Fruit fly (Drosophila melanogaster): ENCODE data around the gene wapl.

wapl gene

DNA sequence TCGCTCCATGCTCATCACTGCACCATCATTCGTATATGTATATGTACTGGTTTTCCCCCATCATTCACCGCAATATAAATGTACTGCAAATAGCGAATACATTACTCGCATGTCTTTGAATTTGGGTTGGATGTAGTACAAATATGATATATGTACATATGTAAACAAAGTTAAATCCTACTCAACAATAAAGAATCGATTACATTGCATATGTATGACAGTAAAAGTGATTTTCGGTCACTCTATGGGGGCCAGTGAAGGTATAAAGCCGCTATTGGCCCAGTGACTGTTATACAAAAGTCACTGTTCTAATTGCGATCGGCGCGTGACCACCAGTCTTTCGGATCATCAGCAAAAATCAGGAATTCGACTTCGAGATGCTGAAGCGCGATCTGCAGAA lies 28.7 kb upstream of the wapl start, which contains the start of gene CG3457:
TSS of gene CG3457 (plus strand) at position 301 of the 400 bp plus-strand sequence.
- TF ChIP-seq usp (GFP tag; optimal IDR thresholded peaks at IDR 0.05): no peak
- TF ChIP-seq CG8478 (optimal IDR thresholded peaks at IDR 0.05): no peak
- no peak for TF ChIP-seq pan (optimal IDR thresholded peaks at IDR 0.05)
- no peak for TF ChIP-seq EcR (GFP tag; optimal IDR thresholded peaks at IDR 0.05)
- no peak for TF ChIP-seq psq (optimal IDR thresholded peaks at IDR 0.05)
- TF ChIP-seq Dll (optimal IDR thresholded peaks at IDR 0.05): no peak

dm6 chrX:2186555-2186954 lies 27.8 kb upstream of the wapl start, which contains the start of gene CG17777:
CG17777 (plus strand) TSS chrX:2186855.
- TF ChIP-seq pan (optimal IDR thresholded peaks at IDR 0.05) (no peak), CG8478 (optimal IDR thresholded peaks at IDR 0.05) (no peak), usp (GFP tag; optimal IDR thresholded peaks at IDR 0.05) (no peak), Dll (optimal IDR thresholded peaks at IDR 0.05) (no peak), EcR (GFP tag; optimal IDR thresholded peaks at IDR 0.05) (no peak), psq (optimal IDR thresholded peaks at IDR 0.05) (no peak)

dm6 chrX:2184563-2184962 lies 25.8 kb upstream of the wapl start, which contains the start of the genes Nmd3 and CG17776:
Nmd3 (minus strand) TSS chrX:2184668.
CG17776 (plus strand) TSS chrX:2184725.
- TF ChIP-seq EcR (GFP tag; optimal IDR thresholded peaks at IDR 0.05) (no peak), usp (GFP tag; optimal IDR thresholded peaks at IDR 0.05) (no peak), psq (optimal IDR thresholded peaks at IDR 0.05) (no peak), pan (optimal IDR thresholded peaks at IDR 0.05) (no peak), Dll (optimal IDR thresholded peaks at IDR 0.05) (no peak), CG8478 (optimal IDR thresholded peaks at IDR 0.05) (no peak)

DNA sequence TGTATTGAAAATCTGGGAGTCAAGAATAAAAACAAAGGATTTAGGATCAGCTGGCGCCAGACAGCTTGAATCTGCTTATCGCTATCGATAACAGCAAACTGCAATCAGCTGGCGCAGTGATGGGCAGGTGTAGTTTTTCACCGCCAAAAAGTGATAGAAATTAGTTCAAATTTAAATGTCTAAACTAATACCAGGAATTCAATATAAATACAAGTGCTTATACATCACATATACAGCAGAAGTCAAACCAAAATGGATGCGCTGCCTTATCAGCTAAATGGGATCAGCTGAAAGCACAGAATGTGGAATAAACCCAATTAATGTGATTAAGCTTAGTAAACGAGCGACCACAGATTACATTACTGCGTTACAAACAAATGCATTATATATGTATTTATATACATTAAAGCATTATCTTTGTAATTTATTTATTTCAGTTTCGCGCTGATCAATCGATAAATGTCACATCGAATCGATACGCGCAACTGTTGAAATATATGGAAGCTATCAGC lies 22.0 kb upstream of the wapl start, which contains the start of gene pn:
TSS of gene pn (plus strand) at position 462 of the 512 bp plus-strand sequence.
- TF ChIP-seq Dll (optimal IDR thresholded peaks at IDR 0.05) (no peak), usp (GFP tag; optimal IDR thresholded peaks at IDR 0.05) (no peak), pan (optimal IDR thresholded peaks at IDR 0.05) (no peak), CG8478 (optimal IDR thresholded peaks at IDR 0.05) (no peak), EcR (GFP tag; optimal IDR thresholded peaks at IDR 0.05) (no peak), psq (optimal IDR thresholded peaks at IDR 0.05) (no peak)

- TF ChIP-seq Dll (optimal IDR thresholded peaks at IDR 0.05) (no peak), EcR (GFP tag; optimal IDR thresholded peaks at IDR 0.05) (no peak), psq (optimal IDR thresholded peaks at IDR 0.05) (no peak), usp (GFP tag; optimal IDR thresholded peaks at IDR 0.05) (no peak), CG8478 (optimal IDR thresholded peaks at IDR 0.05) (no peak), pan (optimal IDR thresholded peaks at IDR 0.05) (no peak)
Measured at dm6 chrX:2178802-2179201, 20.0 kb upstream of the wapl start, which contains the start of gene Cyp4ae1. Cyp4ae1 (plus strand) TSS chrX:2179007.

dm6 chrX:2175956-2176469 lies 17.2 kb upstream of the wapl start, which contains the start of gene Cyp4d2:
Cyp4d2 (plus strand) TSS chrX:2176006.
- no peak for TF ChIP-seq EcR (GFP tag; optimal IDR thresholded peaks at IDR 0.05)
- TF ChIP-seq usp (GFP tag; optimal IDR thresholded peaks at IDR 0.05): no peak
- no peak for TF ChIP-seq Dll (optimal IDR thresholded peaks at IDR 0.05)
- TF ChIP-seq psq (optimal IDR thresholded peaks at IDR 0.05): no peak
- TF ChIP-seq CG8478 (optimal IDR thresholded peaks at IDR 0.05): no peak
- TF ChIP-seq pan (optimal IDR thresholded peaks at IDR 0.05): no peak

- TF ChIP-seq psq (optimal IDR thresholded peaks at IDR 0.05): no peak
- no peak for TF ChIP-seq CG8478 (optimal IDR thresholded peaks at IDR 0.05)
- no peak for TF ChIP-seq usp (GFP tag; optimal IDR thresholded peaks at IDR 0.05)
- TF ChIP-seq EcR (GFP tag; optimal IDR thresholded peaks at IDR 0.05): no peak
- TF ChIP-seq Dll (optimal IDR thresholded peaks at IDR 0.05): no peak
- no peak for TF ChIP-seq pan (optimal IDR thresholded peaks at IDR 0.05)
Measured at dm6 chrX:2175265-2175795, 16.5 kb upstream of the wapl start, which contains the start of gene Cyp4d14. Cyp4d14 (minus strand) TSS chrX:2175315.

dm6 chrX:2172420-2172827 lies 13.6 kb upstream of the wapl start, which contains the start of gene ND-B14.5A:
ND-B14.5A (plus strand) TSS chrX:2172526.
- no peak for TF ChIP-seq psq (optimal IDR thresholded peaks at IDR 0.05)

- TF ChIP-seq psq (optimal IDR thresholded peaks at IDR 0.05) (no peak), CG8478 (optimal IDR thresholded peaks at IDR 0.05) (no peak), pan (optimal IDR thresholded peaks at IDR 0.05) (no peak)
Measured at dm6 chrX:2170424-2170823, 11.6 kb upstream of the wapl start.

DNA sequence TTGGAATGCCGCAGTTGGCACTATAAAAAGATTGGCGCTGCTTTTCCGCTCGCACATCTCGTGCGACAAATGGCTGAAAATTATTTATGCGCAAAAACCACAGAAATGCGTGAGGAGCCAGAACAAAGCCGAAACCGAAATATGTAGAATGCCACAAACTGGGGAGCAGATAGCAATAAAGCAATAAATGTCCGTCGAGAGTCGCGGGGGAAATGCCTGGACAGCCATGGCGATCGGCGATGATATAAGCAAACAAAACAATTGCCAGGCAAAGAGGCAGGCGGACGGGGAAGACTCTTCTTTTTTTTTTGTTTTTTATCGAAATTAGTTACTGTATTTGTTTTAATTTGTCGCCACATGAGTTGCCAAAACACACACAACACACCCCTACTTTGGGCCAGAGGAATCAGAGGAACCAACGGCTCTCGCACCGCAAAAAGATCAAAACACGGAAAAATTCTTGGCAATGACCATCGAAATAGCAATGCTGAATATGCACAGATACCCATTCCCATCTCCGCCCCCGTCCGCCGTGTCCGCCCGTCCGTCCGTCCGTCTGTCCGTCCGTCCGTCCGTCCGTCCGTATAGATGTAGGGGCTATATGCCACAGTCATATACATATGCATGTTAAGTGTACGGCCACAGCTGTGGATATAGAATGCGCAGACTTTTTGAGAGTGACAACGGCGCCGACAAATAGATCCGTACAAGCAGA lies 9.9 kb upstream of the wapl start:
- no peak for TF ChIP-seq Dll (optimal IDR thresholded peaks at IDR 0.05)
- TF ChIP-seq CG8478 (optimal IDR thresholded peaks at IDR 0.05): no peak
- no peak for TF ChIP-seq usp (GFP tag; optimal IDR thresholded peaks at IDR 0.05)
- no peak for TF ChIP-seq psq (optimal IDR thresholded peaks at IDR 0.05)
- TF ChIP-seq pan (optimal IDR thresholded peaks at IDR 0.05): no peak
- TF ChIP-seq EcR (GFP tag; optimal IDR thresholded peaks at IDR 0.05): no peak

dm6 chrX:2166129-2166528 lies 7.3 kb upstream of the wapl start:
- TF ChIP-seq usp (GFP tag; optimal IDR thresholded peaks at IDR 0.05): no peak
- TF ChIP-seq Dll (optimal IDR thresholded peaks at IDR 0.05): no peak
- TF ChIP-seq CG8478 (optimal IDR thresholded peaks at IDR 0.05): no peak
- TF ChIP-seq psq (optimal IDR thresholded peaks at IDR 0.05): no peak
- TF ChIP-seq EcR (GFP tag; optimal IDR thresholded peaks at IDR 0.05): no peak
- no peak for TF ChIP-seq pan (optimal IDR thresholded peaks at IDR 0.05)

- no peak for TF ChIP-seq usp (GFP tag; optimal IDR thresholded peaks at IDR 0.05)
Measured at dm6 chrX:2165394-2165793, 6.6 kb upstream of the wapl start.

All from whole organism.